Fruit fly (Drosophila melanogaster) whole organism, wandering third instar larva: ENCODE results near the gene CG3919.
A peak's percentile ranks its signal among the peaks of the same experiment; 100 is the strongest.

Experiments used
- Abd-B ChIP-seq: fragments of >200 bp; optimal IDR thresholded peaks from 2 replicates; lab custom pipeline; 2017; ENCODE audit warnings: missing biosample characterization, missing genetic modification characterization
- CG32264 ChIP-seq: fragments of 200-800 bp; sonication (Bioruptor generic); optimal IDR thresholded peaks from 2 replicates; lab custom pipeline; 2016; ENCODE audit warnings: missing biosample characterization, missing genetic modification characterization
- CG9705 ChIP-seq: fragments of 200-800 bp; sonication (Bioruptor generic); optimal IDR thresholded peaks from 2 replicates; lab custom pipeline; 2018; ENCODE audit warnings: missing biosample characterization, mild to moderate bottlenecking, missing genetic modification characterization
- CrebA ChIP-seq: fragments of 200-800 bp; sonication (Bioruptor generic); optimal IDR thresholded peaks from 2 replicates; lab custom pipeline; 2016; ENCODE audit warnings: missing biosample characterization, mild to moderate bottlenecking, missing genetic modification characterization, borderline replicate concordance
- Dfd ChIP-seq: fragments of >200 bp; optimal IDR thresholded peaks from 2 replicates; lab custom pipeline; 2017; ENCODE audit warnings: missing biosample characterization, missing genetic modification characterization
- Dif ChIP-seq: fragments of 200-275, 200-300 bp; sonication (Bioruptor generic); optimal IDR thresholded peaks from 2 replicates; lab custom pipeline; 2018; ENCODE audit warnings: missing biosample characterization, missing genetic modification characterization; ENCODE audit not compliant: partially characterized antibody
- GATAd ChIP-seq: sonication (Bioruptor generic); optimal IDR thresholded peaks from 2 replicates; lab custom pipeline; 2016; ENCODE audit warnings: missing biosample characterization, missing genetic modification characterization
- HLH106 ChIP-seq: fragments of 200-800 bp; optimal IDR thresholded peaks from 3 replicates; lab custom pipeline; 2019; ENCODE audit warnings: missing biosample characterization, mild to moderate bottlenecking, missing genetic modification characterization, moderate library complexity
- Hnf4 ChIP-seq: fragments of 200-800 bp; sonication (Bioruptor generic); optimal IDR thresholded peaks from 2 replicates; lab custom pipeline; 2016; ENCODE audit warnings: missing biosample characterization, mild to moderate bottlenecking, missing genetic modification characterization
- Hr78 ChIP-seq: fragments of >200 bp; optimal IDR thresholded peaks from 2 replicates; lab custom pipeline; 2017; ENCODE audit warnings: missing biosample characterization, missing genetic modification characterization
- Hr83 ChIP-seq: fragments of 200-300 bp; sonication (Bioruptor generic); optimal IDR thresholded peaks from 2 replicates; lab custom pipeline; 2016; ENCODE audit warnings: missing biosample characterization, mild to moderate bottlenecking, missing genetic modification characterization, moderate library complexity; ENCODE audit not compliant: poor library complexity, severe bottlenecking
- Jra ChIP-seq: sonication (Bioruptor generic); optimal IDR thresholded peaks from 2 replicates; lab custom pipeline; 2016; ENCODE audit warnings: missing biosample characterization, missing genetic modification characterization
- Mio ChIP-seq: sonication (Bioruptor generic); optimal IDR thresholded peaks from 2 replicates; lab custom pipeline; 2016; ENCODE audit warnings: missing biosample characterization, missing genetic modification characterization
- Myc ChIP-seq: fragments of >200 bp; optimal IDR thresholded peaks from 2 replicates; lab custom pipeline; 2017
- N ChIP-seq: fragments of >200 bp; optimal IDR thresholded peaks from 2 replicates; lab custom pipeline; 2018; ENCODE audit warnings: missing biosample characterization, missing external identifiers, missing genetic modification characterization
- OdsH ChIP-seq: fragments of 200-800 bp; sonication (Bioruptor generic); optimal IDR thresholded peaks from 2 replicates; lab custom pipeline; 2016; ENCODE audit warnings: missing biosample characterization, mild to moderate bottlenecking, missing genetic modification characterization
- Rel ChIP-seq, 2 experiments: fragments of 200-800 bp; sonication (Bioruptor generic) in 1 of 2; optimal IDR thresholded peaks; 2 replicates in 1 of 2; 3 replicates in 1 of 2; lab custom pipeline; 2016 to 2019; ENCODE audit warnings: mild to moderate bottlenecking in 2 of 2, missing biosample characterization in 2 of 2, missing genetic modification characterization in 2 of 2, moderate library complexity in 1 of 2
- Sp1 ChIP-seq: fragments of 200-800 bp; sonication (Bioruptor generic); optimal IDR thresholded peaks from 3 replicates; lab custom pipeline; 2019; ENCODE audit warnings: missing biosample characterization, mild to moderate bottlenecking, missing genetic modification characterization, moderate library complexity
- Vsx2 ChIP-seq: fragments of 200-300, 225-300 bp; sonication (Bioruptor generic); optimal IDR thresholded peaks from 2 replicates; lab custom pipeline; 2018; ENCODE audit warnings: missing biosample characterization, missing genetic modification characterization; ENCODE audit not compliant: partially characterized antibody
- br ChIP-seq: fragments of 200-800 bp; sonication (Bioruptor generic); optimal IDR thresholded peaks from 2 replicates; lab custom pipeline; 2016; ENCODE audit warnings: missing biosample characterization, missing genetic modification characterization
- brk ChIP-seq: fragments of 200-800 bp; sonication (Bioruptor generic); optimal IDR thresholded peaks from 2 replicates; lab custom pipeline; 2016; ENCODE audit warnings: missing biosample characterization, mild to moderate bottlenecking, missing genetic modification characterization
- dl ChIP-seq, 2 experiments: fragments of 175-275, 200-275 bp in 1 of 2; fragments of 200-275 bp in 1 of 2; sonication (Bioruptor generic); optimal IDR thresholded peaks; lab custom pipeline; 2018; ENCODE audit warnings: mild to moderate bottlenecking in 2 of 2, missing biosample characterization in 2 of 2, missing genetic modification characterization in 2 of 2, moderate library complexity in 2 of 2; ENCODE audit not compliant: partially characterized antibody in 2 of 2, insufficient read depth in 1 of 2
- dmrt93B ChIP-seq: fragments of 200-800 bp; sonication (Bioruptor generic); optimal IDR thresholded peaks from 2 replicates; lab custom pipeline; 2018; ENCODE audit warnings: missing biosample characterization, mild to moderate bottlenecking, missing genetic modification characterization
- dsf ChIP-seq: sonication (Bioruptor generic); optimal IDR thresholded peaks from 2 replicates; lab custom pipeline; 2016; ENCODE audit warnings: missing biosample characterization, missing genetic modification characterization, borderline replicate concordance
- ey ChIP-seq: fragments of 200-800 bp; sonication (Bioruptor generic); optimal IDR thresholded peaks from 2 replicates; lab custom pipeline; 2016; ENCODE audit warnings: missing biosample characterization, missing genetic modification characterization
- foxo ChIP-seq, 2 experiments: fragments of 200-800 bp; sonication (Bioruptor generic); optimal IDR thresholded peaks; 2 replicates in 1 of 2; 3 replicates in 1 of 2; lab custom pipeline; 2016 to 2017; ENCODE audit warnings: missing biosample characterization in 2 of 2, missing genetic modification characterization in 2 of 2
- fru ChIP-seq: fragments of 200-800 bp; sonication (Bioruptor generic); optimal IDR thresholded peaks from 3 replicates; lab custom pipeline; 2016; ENCODE audit warnings: missing biosample characterization, mild to moderate bottlenecking, missing genetic modification characterization
- h ChIP-seq: fragments of 200-800 bp; sonication (Bioruptor generic); optimal IDR thresholded peaks from 3 replicates; lab custom pipeline; 2016; ENCODE audit warnings: missing biosample characterization, mild to moderate bottlenecking, missing genetic modification characterization
- jim ChIP-seq: fragments of 175-275, 200-325 bp; sonication (Bioruptor generic); optimal IDR thresholded peaks from 2 replicates; lab custom pipeline; 2016; ENCODE audit warnings: missing biosample characterization, mild to moderate bottlenecking, missing genetic modification characterization
- lola ChIP-seq: fragments of >200 bp; optimal IDR thresholded peaks from 2 replicates; lab custom pipeline; 2017; ENCODE audit warnings: missing biosample characterization, missing genetic modification characterization
- pan ChIP-seq: fragments of >200 bp; optimal IDR thresholded peaks from 2 replicates; lab custom pipeline; 2017
- psq ChIP-seq: fragments of 200-800 bp; sonication (Bioruptor generic); optimal IDR thresholded peaks from 3 replicates; lab custom pipeline; 2017; ENCODE audit warnings: missing biosample characterization, mild to moderate bottlenecking, missing genetic modification characterization, moderate library complexity
- rgr ChIP-seq: fragments of 200-800 bp; sonication (Bioruptor generic); optimal IDR thresholded peaks from 3 replicates; lab custom pipeline; 2016; ENCODE audit warnings: missing biosample characterization, mild to moderate bottlenecking, missing genetic modification characterization
- sage ChIP-seq: fragments of 200-800 bp; sonication (Bioruptor generic); optimal IDR thresholded peaks from 2 replicates; lab custom pipeline; 2016; ENCODE audit warnings: missing biosample characterization, mild to moderate bottlenecking, missing genetic modification characterization
- sv ChIP-seq: fragments of 200-800 bp; sonication (Bioruptor generic); optimal IDR thresholded peaks from 3 replicates; lab custom pipeline; 2016; ENCODE audit warnings: missing biosample characterization, missing genetic modification characterization
- tai ChIP-seq: sonication (Bioruptor generic); optimal IDR thresholded peaks from 2 replicates; lab custom pipeline; 2016; ENCODE audit warnings: missing biosample characterization, missing genetic modification characterization
- usp ChIP-seq: fragments of >200 bp; optimal IDR thresholded peaks from 2 replicates; lab custom pipeline; 2017; ENCODE audit warnings: missing biosample characterization, missing genetic modification characterization
- woc ChIP-seq: sonication (Bioruptor generic); optimal IDR thresholded peaks from 2 replicates; lab custom pipeline; 2016; ENCODE audit warnings: missing biosample characterization, mild to moderate bottlenecking, missing genetic modification characterization

Gene CG3919

DNA sequence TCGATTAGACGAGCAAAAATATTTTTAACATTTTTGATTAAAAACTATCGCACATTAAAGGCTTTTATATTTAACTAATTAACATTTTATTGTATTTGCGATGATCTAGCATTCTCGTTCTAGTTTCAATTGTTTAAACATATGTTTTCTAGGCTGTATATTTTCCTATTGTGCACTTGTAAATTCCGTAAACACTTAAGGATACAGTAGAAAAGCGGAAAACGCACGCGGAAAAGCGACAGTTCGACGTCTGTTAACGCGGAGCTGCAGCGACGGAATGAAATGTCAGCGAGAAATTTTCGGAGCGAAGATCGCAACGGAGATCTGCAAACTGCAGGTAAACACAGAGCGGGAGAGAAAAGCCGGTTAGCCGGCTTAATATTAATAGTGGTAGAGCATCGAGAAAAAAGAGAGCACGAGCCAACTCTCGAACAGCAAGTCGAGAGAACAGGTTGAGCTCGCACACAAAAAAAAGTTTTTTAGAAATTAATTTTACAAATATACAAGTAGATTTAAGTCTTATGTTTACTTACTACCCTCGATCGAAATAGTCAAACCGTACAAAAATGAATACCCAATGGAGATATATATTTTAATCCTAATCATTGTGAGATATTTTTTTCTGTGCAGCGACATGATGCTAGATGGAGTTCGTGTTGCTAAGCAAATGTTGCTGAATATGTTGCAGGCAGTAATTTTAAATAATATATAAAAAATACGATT, 38.1 kb downstream of the CG3919 start:
- TF ChIP-seq Myc = no peak
- TF ChIP-seq jim (GFP tag; lab: Kevin White, UChicago) = no peak
- TF ChIP-seq woc (GFP tag; lab: Kevin White, UChicago) = peak; percentile 87
- peak; percentile 40 for TF ChIP-seq Mio (GFP tag; lab: Kevin White, UChicago)
- peak; percentile 96 for TF ChIP-seq brk
- TF ChIP-seq Dfd (GFP tag; lab: Kevin White, UChicago) = no peak
- TF ChIP-seq rgr (GFP tag; lab: Kevin White, UChicago) = peak; percentile 97
- no peak for TF ChIP-seq pan
- peak; percentile 73 for TF ChIP-seq tai (GFP tag; lab: Kevin White, UChicago)
- peak; percentile 44 to 96 for TF ChIP-seq foxo (GFP tag; optimal IDR thresholded peaks at IDR 0.05; lab: Kevin White, UChicago)
- peak; percentile 93 for TF ChIP-seq HLH106
- peak; percentile 94 for TF ChIP-seq Hnf4 (GFP tag; lab: Kevin White, UChicago)
- TF ChIP-seq CrebA (GFP tag; lab: Kevin White, UChicago) = peak; percentile 81
- peak; percentile 41 for TF ChIP-seq Hr83 (GFP tag; lab: Kevin White, UChicago)
- peak; percentile 34 for TF ChIP-seq Vsx2 (GFP tag; lab: Kevin White, UChicago)
- peak; percentile 90 for TF ChIP-seq Rel (GFP tag; optimal IDR thresholded peaks at IDR 0.05; lab: Kevin White, UChicago)
- peak; percentile 47 for TF ChIP-seq Rel (tag; optimal IDR thresholded peaks at IDR 0.05; lab: Kevin White, UChicago)
- TF ChIP-seq GATAd = peak; percentile 39
- peak; percentile 92 for TF ChIP-seq psq
- TF ChIP-seq sage (GFP tag; lab: Kevin White, UChicago) = peak; percentile 89
- no peak for TF ChIP-seq N (GFP tag; lab: Kevin White, UChicago)
- peak; percentile 83 for TF ChIP-seq dmrt93B (GFP tag; lab: Kevin White, UChicago)
- no peak for TF ChIP-seq Hr78 (GFP tag; lab: Kevin White, UChicago)
- no peak for TF ChIP-seq lola (GFP tag; lab: Kevin White, UChicago)
- peak; percentile 40 for TF ChIP-seq Dif (GFP tag; lab: Kevin White, UChicago)
- TF ChIP-seq CG32264 (GFP tag; lab: Kevin White, UChicago) = peak; percentile 87
- peak; percentile 33 for TF ChIP-seq CG9705 (GFP tag; lab: Kevin White, UChicago)
- TF ChIP-seq h = peak; percentile 97
- no peak for TF ChIP-seq Abd-B (GFP tag; lab: Kevin White, UChicago)
- TF ChIP-seq Jra (GFP tag; lab: Kevin White, UChicago) = peak; percentile 87
- peak; percentile 93 for TF ChIP-seq Sp1
- peak; percentile 96 for TF ChIP-seq fru
- TF ChIP-seq dl (GFP tag; optimal IDR thresholded peaks at IDR 0.05; lab: Kevin White, UChicago; ENCODE audit: insufficient read depth in 1 of 2, partially characterized antibody in 2 of 2) = no peak
- TF ChIP-seq ey = peak; percentile 93
- peak; percentile 89 for TF ChIP-seq sv (GFP tag; lab: Kevin White, UChicago)
- peak; percentile 96 for TF ChIP-seq OdsH (GFP tag; lab: Kevin White, UChicago)
- no peak for TF ChIP-seq usp (GFP tag; lab: Kevin White, UChicago)
- peak; percentile 93 for TF ChIP-seq br (GFP tag; lab: Kevin White, UChicago)
- TF ChIP-seq dsf (GFP tag; lab: Kevin White, UChicago) = peak; percentile 62

- TF ChIP-seq Hnf4 (GFP tag; lab: Kevin White, UChicago) (peak; percentile 63), brk (no peak)
- TF ChIP-seq, all 38 proteins: peak for 1
Observed at dm6 chr3L:14450347-14450926, 40.0 kb downstream of the CG3919 start.
